Worm (Caenorhabditis elegans): Measurements from ENCODE around the gene sri-50.

DNA sequence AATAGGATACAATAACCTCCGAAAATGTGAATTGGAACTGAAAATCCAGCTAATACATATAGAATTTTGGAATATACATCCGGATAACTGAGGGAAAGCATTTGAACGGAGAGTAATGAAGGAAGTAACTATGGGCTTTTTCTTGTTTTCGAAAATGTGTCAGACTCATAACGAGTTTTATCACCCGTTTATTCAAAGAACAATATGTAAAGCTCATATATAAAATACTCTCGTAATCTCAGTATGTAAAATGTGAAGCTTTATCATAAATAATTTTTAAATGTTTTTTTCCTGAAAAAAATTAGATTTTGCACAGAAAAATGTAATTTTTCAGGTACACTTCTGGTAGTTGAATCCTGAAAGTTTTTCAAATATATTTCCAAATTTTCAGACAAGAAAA is 26.9 kb downstream of the sri-50 start, which contains the start of gene srh-297:
- TF ChIP-seq tbx-7 (tag; optimal IDR thresholded peaks at IDR 0.05) (no peak), rnt-1 (tag; optimal IDR thresholded peaks at IDR 0.05) (no peak), sdc-2 (tag; optimal IDR thresholded peaks at IDR 0.05) (no peak)

Measured in whole organism, late embryonic.